Fruit fly (Drosophila melanogaster) whole organism, embryonic: ENCODE measurements around the gene Vha100-2.

Source experiments
- BtbVII ChIP-seq: fragments of 200-800 bp; sonication (Bioruptor generic); optimal IDR thresholded peaks from 3 replicates; lab custom pipeline; 2017; ENCODE audit warnings: missing biosample characterization, mild to moderate bottlenecking, missing genetic modification characterization
- CG11723 ChIP-seq: fragments of 200-800 bp; sonication (Bioruptor generic); optimal IDR thresholded peaks from 2 replicates; lab custom pipeline; 2017; ENCODE audit warnings: missing biosample characterization, mild to moderate bottlenecking, missing genetic modification characterization
- CG12299 ChIP-seq: fragments of 200-800 bp; sonication (Bioruptor generic); optimal IDR thresholded peaks from 2 replicates; lab custom pipeline; 2018; ENCODE audit warnings: missing biosample characterization, mild to moderate bottlenecking, missing genetic modification characterization
- CG13424 ChIP-seq: fragments of 200-800 bp; sonication (Bioruptor generic); optimal IDR thresholded peaks from 2 replicates; lab custom pipeline; 2019; ENCODE audit warnings: missing biosample characterization, mild to moderate bottlenecking, missing genetic modification characterization, moderate library complexity
- CG17361 ChIP-seq: fragments of 200-800 bp; sonication (Bioruptor generic); IDR thresholded peaks from 3 replicates; pipeline ENCODE4 v1.3.6; 2022; ENCODE audit warnings: missing biosample characterization, missing genetic modification characterization
- CG17568 ChIP-seq: fragments of 200-800 bp; sonication (Bioruptor generic); optimal IDR thresholded peaks from 2 replicates; lab custom pipeline; 2018; ENCODE audit warnings: missing biosample characterization, mild to moderate bottlenecking, missing genetic modification characterization, moderate library complexity
- CG17912 ChIP-seq: fragments of 200-800 bp; sonication (Bioruptor generic); optimal IDR thresholded peaks from 2 replicates; lab custom pipeline; 2018; ENCODE audit warnings: missing biosample characterization, mild to moderate bottlenecking, missing genetic modification characterization
- CG2129 ChIP-seq: fragments of 200-800 bp; sonication (Bioruptor generic); IDR thresholded peaks from 2 replicates; pipeline ENCODE4 v1.3.6; 2022; ENCODE audit warnings: missing biosample characterization, missing genetic modification characterization; ENCODE audit not compliant: partially characterized antibody
- CG2712 ChIP-seq: fragments of 200-800 bp; optimal IDR thresholded peaks from 3 replicates; lab custom pipeline; 2019; ENCODE audit warnings: missing biosample characterization, mild to moderate bottlenecking, missing genetic modification characterization, moderate library complexity
- CG33557 ChIP-seq: fragments of 200-800 bp; sonication (Bioruptor generic); optimal IDR thresholded peaks from 2 replicates; lab custom pipeline; 2019; ENCODE audit warnings: missing biosample characterization, mild to moderate bottlenecking, missing genetic modification characterization, moderate library complexity
- CG4360 ChIP-seq: fragments of 200-800 bp; sonication (Bioruptor generic); IDR thresholded peaks from 2 replicates; pipeline ENCODE4 v1.3.6; 2022; ENCODE audit warnings: missing biosample characterization, missing genetic modification characterization
- CG4617 ChIP-seq: fragments of 200-800 bp; sonication (Bioruptor generic); optimal IDR thresholded peaks from 3 replicates; lab custom pipeline; 2016; ENCODE audit warnings: missing biosample characterization, missing genetic modification characterization, borderline replicate concordance
- CG5245 ChIP-seq: fragments of 200-800 bp; sonication (Bioruptor generic); optimal IDR thresholded peaks from 3 replicates; lab custom pipeline; 2016; ENCODE audit warnings: missing biosample characterization, missing genetic modification characterization
- CG6254 ChIP-seq: fragments of 200-800 bp; sonication (Bioruptor generic); optimal IDR thresholded peaks from 3 replicates; lab custom pipeline; 2017; ENCODE audit warnings: mild to moderate bottlenecking, missing biosample characterization, missing genetic modification reagents, missing genetic modification characterization
- CG7745 ChIP-seq: fragments of 200-800 bp; sonication (Bioruptor generic); optimal IDR thresholded peaks from 2 replicates; lab custom pipeline; 2018; ENCODE audit warnings: missing biosample characterization, mild to moderate bottlenecking, missing genetic modification characterization, moderate library complexity
- CG7928 ChIP-seq: fragments of 200-800 bp; sonication (Bioruptor generic); optimal IDR thresholded peaks from 2 replicates; lab custom pipeline; 2017; ENCODE audit warnings: missing biosample characterization, mild to moderate bottlenecking, missing genetic modification characterization
- CG9876 ChIP-seq: fragments of 200-800 bp; sonication (Bioruptor generic); optimal IDR thresholded peaks from 2 replicates; lab custom pipeline; 2016; ENCODE audit warnings: missing biosample characterization, missing genetic modification characterization
- Dref ChIP-seq: fragments of 200-800 bp; sonication (Bioruptor generic); IDR thresholded peaks from 2 replicates; pipeline ENCODE4 v1.3.6; 2022; ENCODE audit warnings: missing biosample characterization, missing genetic modification characterization
- E2f1 ChIP-seq: fragments of 200-800 bp; sonication (Bioruptor generic); IDR thresholded peaks from 2 replicates; pipeline ENCODE4 v1.3.6; 2022; ENCODE audit warnings: missing biosample characterization, missing genetic modification characterization
- Eip74EF ChIP-seq, 2 experiments: fragments of 200-800 bp in 1 of 2; fragments of >200 bp in 1 of 2; sonication (Bioruptor generic) in 1 of 2; optimal IDR thresholded peaks; 2 replicates each; lab custom pipeline; 2017 to 2019; ENCODE audit warnings: missing biosample characterization in 2 of 2, missing genetic modification characterization in 2 of 2, mild to moderate bottlenecking in 1 of 2, moderate library complexity in 1 of 2
- Fer2 ChIP-seq: fragments of 200-800 bp; sonication (Bioruptor generic); optimal IDR thresholded peaks from 2 replicates; lab custom pipeline; 2018; ENCODE audit warnings: missing biosample characterization, mild to moderate bottlenecking, missing genetic modification characterization, moderate library complexity
- Kr ChIP-seq: fragments of 200-800 bp; sonication (Bioruptor generic); optimal IDR thresholded peaks from 2 replicates; lab custom pipeline; 2017; ENCODE audit warnings: missing biosample characterization, mild to moderate bottlenecking, missing genetic modification characterization
- Lhr ChIP-seq: fragments of 200-800 bp; sonication (Bioruptor generic); optimal IDR thresholded peaks from 3 replicates; lab custom pipeline; 2017; ENCODE audit warnings: mild to moderate bottlenecking, missing biosample characterization, missing genetic modification reagents, missing genetic modification characterization
- MBD-R2 ChIP-seq: fragments of 200-800 bp; sonication (Bioruptor generic); IDR thresholded peaks from 2 replicates; pipeline ENCODE4 v1.3.6; 2022; ENCODE audit warnings: missing biosample characterization, missing genetic modification characterization
- Neu2 ChIP-seq: fragments of 200-800 bp; sonication (Bioruptor generic); optimal IDR thresholded peaks from 3 replicates; lab custom pipeline; 2016; ENCODE audit warnings: missing biosample characterization, missing genetic modification characterization, borderline replicate concordance
- Nf-YA ChIP-seq: fragments of 200-800 bp; sonication (Bioruptor generic); IDR thresholded peaks from 2 replicates; pipeline ENCODE4 v1.3.6; 2022; ENCODE audit warnings: missing biosample characterization, missing genetic modification characterization
- Rfx ChIP-seq: fragments of 200-800 bp; sonication (Bioruptor generic); IDR thresholded peaks from 2 replicates; pipeline ENCODE4 v1.3.6; 2022; ENCODE audit warnings: missing biosample characterization, missing genetic modification characterization
- Scr ChIP-seq: fragments of 200-800 bp; sonication (Bioruptor generic); IDR thresholded peaks from 2 replicates; pipeline ENCODE4 v1.3.6; 2022; ENCODE audit warnings: missing biosample characterization, missing genetic modification characterization; ENCODE audit not compliant: partially characterized antibody
- ac ChIP-seq: fragments of 200-800 bp; sonication (Bioruptor generic); optimal IDR thresholded peaks from 3 replicates; lab custom pipeline; 2017; ENCODE audit warnings: missing biosample characterization, mild to moderate bottlenecking, missing genetic modification characterization
- ap ChIP-seq: fragments of 200-800 bp; sonication (Bioruptor generic); IDR thresholded peaks from 2 replicates; pipeline ENCODE4 v1.3.6; 2022; ENCODE audit warnings: missing biosample characterization, missing genetic modification characterization
- dm ChIP-seq: fragments of 200-800 bp; sonication (Bioruptor generic); optimal IDR thresholded peaks from 3 replicates; lab custom pipeline; 2016; ENCODE audit warnings: missing biosample characterization, missing genetic modification characterization
- gcm2 ChIP-seq: fragments of 200-800 bp; sonication (Bioruptor generic); optimal IDR thresholded peaks from 2 replicates; lab custom pipeline; 2016; ENCODE audit warnings: missing biosample characterization, missing genetic modification characterization
- klu ChIP-seq: fragments of 200-800 bp; sonication (Bioruptor generic); IDR thresholded peaks from 2 replicates; pipeline ENCODE4 v1.3.6; 2022; ENCODE audit warnings: missing biosample characterization, missing genetic modification characterization
- lov ChIP-seq, 2 experiments: fragments of 200-800 bp in 1 of 2; fragments of >200 bp in 1 of 2; sonication (Bioruptor generic) in 1 of 2; IDR thresholded peaks in 1 of 2; optimal IDR thresholded peaks in 1 of 2; 2 replicates in 1 of 2; 3 replicates in 1 of 2; pipeline versions ENCODE4 v1.3.6 to Lab custom; 2017 to 2022; ENCODE audit warnings: missing biosample characterization in 1 of 2, missing genetic modification characterization in 1 of 2
- p53 ChIP-seq: fragments of 200-800 bp; sonication (Bioruptor generic); optimal IDR thresholded peaks from 2 replicates; lab custom pipeline; 2016; ENCODE audit warnings: missing biosample characterization, missing genetic modification characterization
- pita ChIP-seq: fragments of 200-800 bp; sonication (Bioruptor generic); optimal IDR thresholded peaks from 2 replicates; lab custom pipeline; 2017; ENCODE audit warnings: missing biosample characterization, mild to moderate bottlenecking, missing genetic modification characterization
- pum ChIP-seq: fragments of 200-800 bp; sonication (Bioruptor generic); optimal IDR thresholded peaks from 2 replicates; lab custom pipeline; 2016; ENCODE audit warnings: missing biosample characterization, missing genetic modification characterization
- ranshi ChIP-seq: fragments of 200-800 bp; sonication (Bioruptor generic); IDR thresholded peaks from 2 replicates; pipeline ENCODE4 v1.3.6; 2022; ENCODE audit warnings: missing biosample characterization, missing genetic modification characterization
- ro ChIP-seq: fragments of 200-800 bp; sonication (Bioruptor generic); IDR thresholded peaks from 2 replicates; pipeline ENCODE4 v1.3.6; 2022; ENCODE audit warnings: missing biosample characterization, missing genetic modification characterization
- run ChIP-seq: fragments of 200-800 bp; sonication (Bioruptor generic); optimal IDR thresholded peaks from 3 replicates; lab custom pipeline; 2018; ENCODE audit warnings: missing biosample characterization, mild to moderate bottlenecking, missing genetic modification characterization
- sc ChIP-seq, 3 experiments: fragments of >200 bp in 2 of 3; fragments of 200-800 bp in 1 of 3; sonication (Bioruptor generic) in 1 of 3; optimal IDR thresholded peaks; 2 replicates in 2 of 3; 3 replicates in 1 of 3; lab custom pipeline; 2017; ENCODE audit warnings: mild to moderate bottlenecking in 1 of 3, missing biosample characterization in 1 of 3, missing genetic modification characterization in 1 of 3, missing genetic modification reagents in 1 of 3
- sens ChIP-seq: fragments of 200-800 bp; sonication (Bioruptor generic); peaks from one replicate; lab custom pipeline; 2016; ENCODE audit warnings: missing biosample characterization, missing genetic modification characterization
- sna ChIP-seq: fragments of 200-800 bp; sonication (Bioruptor generic); IDR thresholded peaks from 2 replicates; pipeline ENCODE4 v1.3.6; 2022; ENCODE audit warnings: missing biosample characterization, missing genetic modification characterization; ENCODE audit not compliant: partially characterized antibody
- stc ChIP-seq: fragments of 200-800 bp; sonication (Bioruptor generic); IDR thresholded peaks from 2 replicates; pipeline ENCODE4 v1.3.6; 2022; ENCODE audit warnings: missing biosample characterization, missing genetic modification characterization
- tin ChIP-seq: fragments of 200-800 bp; sonication (Bioruptor generic); optimal IDR thresholded peaks from 3 replicates; lab custom pipeline; 2016; ENCODE audit warnings: missing biosample characterization, missing genetic modification characterization
- twi ChIP-seq: fragments of 200-800 bp; optimal IDR thresholded peaks from 2 replicates; lab custom pipeline; 2019; ENCODE audit warnings: missing biosample characterization, mild to moderate bottlenecking, missing genetic modification characterization, moderate library complexity
- wdn ChIP-seq: fragments of 200-800 bp; sonication (Bioruptor generic); IDR thresholded peaks from 2 replicates; pipeline ENCODE4 v1.3.6; 2022; ENCODE audit warnings: missing biosample characterization, missing genetic modification characterization

The Vha100-2 gene

dm6 chr3R:18402549-18403429, 3.8 kb upstream of the Vha100-2 start, which contains the start of the genes Wdr37 and koko (continued):
- TF ChIP-seq ro (GFP tag; lab: Robert Waterston, UW) (peak; percentile 97), CG17568 (GFP tag; lab: Kevin White, UChicago) (no peak), sc (optimal IDR thresholded peaks at IDR 0.05; lab: Kevin White, UChicago) (no peak), sc (GFP tag; optimal IDR thresholded peaks at IDR 0.05; lab: Kevin White, UChicago) (peak; percentile 92), Scr (GFP tag; lab: Robert Waterston, UW) (peak; percentile 57), tin (peak; percentile 96), CG4617 (GFP tag; lab: Kevin White, UChicago) (peak; percentile 86), Kr (peak; percentile 96), run (tag; lab: Kevin White, UChicago) (peak; percentile 90), CG2712 (tag; lab: Kevin White, UChicago) (peak; percentile 99), Rfx (GFP tag; lab: Robert Waterston, UW) (peak; percentile 97), pita (no peak), CG33557 (GFP tag; lab: Kevin White, UChicago) (peak; percentile 96), Lhr (GFP tag; lab: Kevin White, UChicago) (peak; percentile 85), dm (GFP tag; lab: Kevin White, UChicago) (peak; percentile 53), lov (optimal IDR thresholded peaks at IDR 0.05; lab: Kevin White, UChicago) (no peak), lov (GFP tag; IDR thresholded peaks at IDR 0.05; lab: Robert Waterston, UW) (peak; percentile 88; the same call in 2 of the 3 replicates), wdn (GFP tag; lab: Robert Waterston, UW) (peak; percentile 94), CG17361 (GFP tag; lab: Robert Waterston, UW) (peak; percentile 100), Dref (GFP tag; lab: Robert Waterston, UW) (peak; percentile 87), gcm2 (GFP tag; lab: Kevin White, UChicago) (no peak), stc (GFP tag; lab: Robert Waterston, UW) (peak; percentile 98), CG11723 (GFP tag; lab: Kevin White, UChicago) (peak; percentile 86), CG13424 (tag; lab: Kevin White, UChicago) (peak; percentile 98), CG7745 (tag; lab: Kevin White, UChicago) (peak; percentile 31), pum (GFP tag; lab: Kevin White, UChicago) (peak; percentile 75), sens (GFP tag; lab: Kevin White, UChicago) (peak; percentile 99), ac (peak; percentile 65), Fer2 (peak; percentile 96), Eip74EF (GFP tag; optimal IDR thresholded peaks at IDR 0.05; lab: Kevin White, UChicago) (peak in 1 of 2 experiments; percentile 95), sna (GFP tag; lab: Robert Waterston, UW) (peak; percentile 60), BtbVII (peak; percentile 93), klu (GFP tag; lab: Robert Waterston, UW) (peak; percentile 99), CG17912 (GFP tag; lab: Kevin White, UChicago) (peak; percentile 48), Nf-YA (peak; percentile 95), p53 (peak; percentile 46), CG9876 (GFP tag; lab: Kevin White, UChicago) (peak; percentile 42), ap (GFP tag; lab: Robert Waterston, UW) (peak; percentile 98), CG7928 (GFP tag; lab: Kevin White, UChicago) (peak; percentile 65), CG12299 (tag; lab: Kevin White, UChicago) (peak; percentile 94), E2f1 (GFP tag; lab: Robert Waterston, UW) (peak; percentile 98), ranshi (GFP tag; lab: Robert Waterston, UW) (peak; percentile 98), CG2129 (GFP tag; lab: Robert Waterston, UW) (no peak), CG5245 (GFP tag; lab: Kevin White, UChicago) (peak; percentile 82), MBD-R2 (GFP tag; lab: Robert Waterston, UW) (peak; percentile 98), twi (tag; lab: Kevin White, UChicago) (peak; percentile 95), Neu2 (GFP tag; lab: Kevin White, UChicago) (peak; percentile 49), CG4360 (GFP tag; lab: Robert Waterston, UW) (peak; percentile 60; the same call in 1 of the 2 replicates), CG6254 (GFP tag; lab: Kevin White, UChicago) (peak; percentile 96)
